Worm (Caenorhabditis elegans): ENCODE data around the gene ech-4.

DNA sequence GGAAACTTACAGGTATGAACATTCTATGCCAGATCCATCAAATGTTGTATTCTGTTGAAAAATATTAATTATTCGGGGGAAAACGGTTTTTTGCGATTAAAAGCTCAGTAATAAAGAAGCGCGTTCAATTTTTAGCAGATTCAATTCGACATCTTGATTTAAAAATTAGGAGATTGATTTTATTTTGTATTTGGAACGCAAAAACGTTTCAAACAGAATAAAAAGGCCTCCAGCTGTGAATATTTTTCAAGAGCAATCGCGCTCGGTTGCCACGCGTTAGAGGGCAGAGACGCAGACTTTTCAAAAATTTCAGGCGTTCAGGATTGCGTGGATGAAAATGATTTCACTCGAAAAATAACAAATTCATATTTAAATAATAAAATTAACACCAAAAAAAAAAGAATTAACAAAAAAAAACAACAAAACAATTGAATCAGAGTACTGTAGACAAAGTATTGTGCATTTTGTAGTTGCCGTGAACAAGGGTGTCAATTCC lies 855 bp upstream of the ech-4 start, which contains the start of gene R06F6.8:
- TF ChIP-seq tbx-11 (GFP tag; IDR thresholded peaks at IDR 0.05), result no peak
- no peak for TF ChIP-seq flt-1 (GFP tag; IDR thresholded peaks at IDR 0.05)
- TF ChIP-seq ama-1 (optimal IDR thresholded peaks at IDR 0.05), result no peak
- no peak for TF ChIP-seq tbx-37 (GFP tag; conservative IDR thresholded peaks at IDR 0.05)
